Worm (Caenorhabditis elegans): ENCODE results near the gene flr-4.

DNA sequence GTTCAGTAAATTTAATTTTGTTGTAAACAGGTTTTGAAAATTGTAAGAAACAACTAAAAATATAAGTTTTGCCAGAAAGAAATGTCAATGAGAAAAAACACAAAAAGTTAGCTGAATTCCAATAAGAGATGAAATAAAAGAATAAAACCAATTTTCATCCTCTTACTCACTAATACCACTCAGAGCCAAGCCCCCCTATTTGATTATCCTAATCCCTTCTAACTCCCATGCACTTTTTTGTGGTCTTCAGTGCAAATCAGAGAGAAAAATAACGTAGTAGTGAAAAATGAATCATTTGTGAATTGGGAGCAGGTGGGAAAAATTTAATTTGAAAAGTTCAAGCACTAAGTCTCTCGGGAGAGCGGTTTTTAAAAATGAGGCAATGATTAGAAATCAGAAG lies 47.9 kb upstream of the flr-4 start:
- TF ChIP-seq ztf-16 (tag; optimal IDR thresholded peaks at IDR 0.05) (no peak), hlh-30 (tag; optimal IDR thresholded peaks at IDR 0.05; ENCODE audit: insufficient read depth) (no peak), ama-1 (optimal IDR thresholded peaks at IDR 0.05) (no peak), nhr-232 (tag; optimal IDR thresholded peaks at IDR 0.05) (no peak), nhr-11 (tag; optimal IDR thresholded peaks at IDR 0.05) (no peak), ceh-22 (tag; optimal IDR thresholded peaks at IDR 0.05) (no peak), lin-11 (tag; optimal IDR thresholded peaks at IDR 0.05) (no peak)

Data from whole organism, late embryonic.